Worm (Caenorhabditis elegans): Measurements from ENCODE around the gene F21G4.3.
A peak's percentile ranks its signal among the peaks of the same experiment; 100 is the strongest.

Gene F21G4.3

DNA sequence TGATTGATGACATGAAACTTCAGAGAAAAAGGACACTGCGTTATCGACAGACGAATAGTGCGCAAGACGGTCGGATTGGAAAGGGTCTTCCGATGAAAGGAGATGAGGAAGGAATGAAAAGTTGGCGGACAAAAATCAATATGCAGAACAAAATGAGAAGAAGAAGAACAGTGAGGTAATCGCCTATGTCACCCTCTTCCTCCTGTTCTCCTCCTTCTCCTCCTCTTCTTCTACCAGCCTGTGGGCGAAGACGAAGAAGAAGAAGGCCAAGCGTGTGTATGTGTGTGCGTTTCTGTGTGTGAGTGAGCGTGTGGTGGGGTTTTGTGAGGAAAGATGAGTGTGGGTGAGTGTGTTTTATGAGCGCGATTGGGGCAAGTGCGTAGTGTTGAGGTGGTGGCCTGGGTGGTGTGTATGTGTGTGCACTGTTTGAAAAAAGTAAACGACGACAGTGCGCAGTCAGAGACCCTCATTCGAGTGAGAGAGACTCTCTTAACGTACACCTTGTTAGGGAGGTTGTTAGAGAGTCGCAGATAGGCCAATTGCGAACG is 37.4 kb downstream of the F21G4.3 start, which contains the start of gene tsp-21:
tsp-21 (plus strand) TSS at position 146 of the 548 bp plus-strand sequence.
- no peak for TF ChIP-seq tag-97 (GFP tag; IDR thresholded peaks at IDR 0.05)
- TF ChIP-seq ceh-82 (tag; optimal IDR thresholded peaks at IDR 0.05) = no peak
- TF ChIP-seq ama-1 (optimal IDR thresholded peaks at IDR 0.05) = peak; percentile 73
- TF ChIP-seq nhr-28 (tag; optimal IDR thresholded peaks at IDR 0.05) = peak; percentile 83
- peak; percentile 27 for TF ChIP-seq nhr-237 (tag; optimal IDR thresholded peaks at IDR 0.05)
- peak in 1 of 2 experiments; percentile 100 for TF ChIP-seq unc-62 (GFP tag; optimal IDR thresholded peaks at IDR 0.05 in 1 of 2)
- TF ChIP-seq unc-62 (tag; optimal IDR thresholded peaks at IDR 0.05) = no peak
- TF ChIP-seq F10B5.3 (tag; optimal IDR thresholded peaks at IDR 0.05) = peak; percentile 14
- TF ChIP-seq zfp-2 (tag; optimal IDR thresholded peaks at IDR 0.05) = no peak
- TF ChIP-seq mdl-1 (tag; optimal IDR thresholded peaks at IDR 0.05) = peak; percentile 28 to 79
- no peak for TF ChIP-seq spr-3 (GFP tag; optimal IDR thresholded peaks at IDR 0.05)
- TF ChIP-seq lin-1 (GFP tag; IDR thresholded peaks at IDR 0.05) = 0 out of 2 replicates have a peak, but pooled peaks have one; percentile 32
- peak; percentile 61 for TF ChIP-seq T26A8.4 (GFP tag; IDR thresholded peaks at IDR 0.05)
- peak; percentile 96 for TF ChIP-seq mep-1 (tag; optimal IDR thresholded peaks at IDR 0.05)
- TF ChIP-seq pha-4 (GFP tag; IDR thresholded peaks at IDR 0.05) = no peak; the same call in 1 of the 2 replicates
- TF ChIP-seq pha-4 (tag; optimal IDR thresholded peaks at IDR 0.05) = peak; percentile 53
- TF ChIP-seq egl-43 (GFP tag; IDR thresholded peaks at IDR 0.05) = 0 out of 2 replicates have a peak, but pooled peaks have one; percentile 40
- peak; percentile 86 for TF ChIP-seq nhr-25 (tag; optimal IDR thresholded peaks at IDR 0.05; ENCODE audit: borderline replicate concordance, insufficient read depth)
- peak; percentile 40; the same call in 1 of the 2 replicates for TF ChIP-seq madf-9 (GFP tag; conservative IDR thresholded peaks at IDR 0.05)
- no peak for TF ChIP-seq aly-2 (tag; optimal IDR thresholded peaks at IDR 0.05)
- no peak for TF ChIP-seq ces-1 (GFP tag; optimal IDR thresholded peaks at IDR 0.05)
- no peak for TF ChIP-seq Y105C5A.15 (GFP tag; IDR thresholded peaks at IDR 0.05)
- peak; percentile 52 for TF ChIP-seq nhr-102 (tag; optimal IDR thresholded peaks at IDR 0.05)
- peak; percentile 36 for TF ChIP-seq pqm-1 (tag; optimal IDR thresholded peaks at IDR 0.05)
- TF ChIP-seq lsy-2 (tag; optimal IDR thresholded peaks at IDR 0.05) = peak; percentile 77 to 78
- TF ChIP-seq mxl-3 (GFP tag; optimal IDR thresholded peaks at IDR 0.05) = peak; percentile 81
- peak; percentile 97 for TF ChIP-seq aha-1 (tag)
- TF ChIP-seq nhr-77 (tag; optimal IDR thresholded peaks at IDR 0.05) = peak; percentile 91
- peak; percentile 95 for TF ChIP-seq dve-1 (tag; optimal IDR thresholded peaks at IDR 0.05; ENCODE audit: insufficient read depth)
- no peak for TF ChIP-seq madf-5 (GFP tag; IDR thresholded peaks at IDR 0.05)
- TF ChIP-seq nhr-41 (GFP tag; IDR thresholded peaks at IDR 0.05) = 0 out of 2 replicates have a peak, but pooled peaks have one; percentile 38
- TF ChIP-seq lin-13 (GFP tag; optimal IDR thresholded peaks at IDR 0.05) = peak; percentile 74
- TF ChIP-seq daf-12 (tag; optimal IDR thresholded peaks at IDR 0.05) = no peak
- peak; percentile 60 for TF ChIP-seq lin-38 (GFP tag; IDR thresholded peaks at IDR 0.05)
- TF ChIP-seq daf-16 (GFP tag; optimal IDR thresholded peaks at IDR 0.05) = no peak
- peak; percentile 87 for TF ChIP-seq daf-16 (tag; optimal IDR thresholded peaks at IDR 0.05)
- peak in 1 of 2 experiments; percentile 68 for TF ChIP-seq hif-1 (tag; optimal IDR thresholded peaks at IDR 0.05)
- TF ChIP-seq ztf-7 (tag; optimal IDR thresholded peaks at IDR 0.05) = peak; percentile 32
- TF ChIP-seq jun-1 (tag; optimal IDR thresholded peaks at IDR 0.05) = peak; percentile 33
- no peak for TF ChIP-seq zip-2 (tag; optimal IDR thresholded peaks at IDR 0.05)
- peak; percentile 82 for TF ChIP-seq hmg-1.1 (GFP tag; IDR thresholded peaks at IDR 0.05)
- peak; percentile 69 for TF ChIP-seq php-3 (GFP tag; IDR thresholded peaks at IDR 0.05)
- TF ChIP-seq nhr-42 (GFP tag; IDR thresholded peaks at IDR 0.05) = 0 out of 2 replicates have a peak, but pooled peaks have one; percentile 43
- no peak for TF ChIP-seq sdz-12 (GFP tag; optimal IDR thresholded peaks at IDR 0.05)
- peak; percentile 58; the same call in 1 of the 2 replicates for TF ChIP-seq ctbp-1 (GFP tag; IDR thresholded peaks at IDR 0.05)
- TF ChIP-seq dpl-1 (GFP tag; optimal IDR thresholded peaks at IDR 0.05) = peak; percentile 47
- 0 out of 2 replicates have a peak, but pooled peaks have one; percentile 11 for TF ChIP-seq ceh-20 (GFP tag; IDR thresholded peaks at IDR 0.05)
- peak; percentile 79 for TF ChIP-seq rbr-2 (tag; optimal IDR thresholded peaks at IDR 0.05)
- peak; percentile 66 for TF ChIP-seq set-16 (GFP tag; IDR thresholded peaks at IDR 0.05)
- TF ChIP-seq hlh-30 (tag; optimal IDR thresholded peaks at IDR 0.05; ENCODE audit: insufficient read depth) = peak; percentile 77
- peak; percentile 70 for TF ChIP-seq nhr-6 (tag; optimal IDR thresholded peaks at IDR 0.05)

All from whole organism, L4 larva.